Worm (Caenorhabditis elegans) whole organism, midembryonic: ENCODE measurements around the gene C16C8.21.
"Not testable (repeated sequence)": the region's sequence is repeated elsewhere in the genome, so short reads cannot be mapped to it uniquely, and the experiment has no call there.

Source experiments
- T22C8.4 ChIP-seq: fragments of 200-800 bp; sonication (Bioruptor generic); IDR thresholded peaks from 2 replicates; pipeline ENCODE4 v1.3.6; 2022; ENCODE audit warnings: missing genetic modification characterization, missing compliant biosample characterization
- cog-1 ChIP-seq: sonication (generic microtip); optimal IDR thresholded peaks from 2 replicates; lab custom pipeline; 2016; ENCODE audit warnings: missing genetic modification characterization, missing compliant biosample characterization
- flt-1 ChIP-seq: fragments of 200-800 bp; sonication (Bioruptor generic); IDR thresholded peaks from 2 replicates; pipeline ENCODE4 v1.3.6; 2022; ENCODE audit warnings: missing genetic modification characterization, missing compliant biosample characterization
- klf-2 ChIP-seq: fragments of 200-800 bp; sonication (Bioruptor generic); conservative IDR thresholded peaks from 2 replicates; pipeline ENCODE4 v1.3.6; 2022; ENCODE audit warnings: missing genetic modification reagents, missing genetic modification characterization, missing compliant biosample characterization
- med-1 ChIP-seq: sonication (generic microtip); optimal IDR thresholded peaks from 2 replicates; lab custom pipeline; 2017; ENCODE audit warnings: missing genetic modification characterization, mild to moderate bottlenecking, missing compliant biosample characterization, antibody characterized with exemption, missing genetic modification reagents; ENCODE audit not compliant: insufficient read depth
- tab-1 ChIP-seq: fragments of 200-800 bp; sonication (Bioruptor generic); IDR thresholded peaks from 2 replicates; pipeline ENCODE4 v1.3.6; 2022; ENCODE audit warnings: missing genetic modification characterization, missing compliant biosample characterization
- ztf-23 ChIP-seq: fragments of 200-800 bp; sonication (Bioruptor generic); IDR thresholded peaks from 2 replicates; pipeline ENCODE4 v1.3.6; 2022; ENCODE audit warnings: missing genetic modification reagents, missing genetic modification characterization, missing compliant biosample characterization
- ztf-29 ChIP-seq: fragments of 200-800 bp; sonication (Bioruptor generic); IDR thresholded peaks from 2 replicates; pipeline ENCODE4 v1.3.6; 2022; ENCODE audit warnings: missing genetic modification reagents, missing genetic modification characterization, missing compliant biosample characterization

ce11 chrII:3449514-3449913 lies 1.5 kb downstream of the C16C8.21 start, which contains the start of gene C16C8.14:
- not testable (repeated sequence) for TF ChIP-seq cog-1; med-1 (GFP tag; lab: Kevin White, UChicago); flt-1 (GFP tag; lab: Robert Waterston, UW); ztf-29; klf-2 (GFP tag; lab: Robert Waterston, UW); ztf-23 (GFP tag; lab: Robert Waterston, UW); tab-1 (GFP tag; lab: Robert Waterston, UW); T22C8.4
